Fruit fly (Drosophila melanogaster) whole organism, prepupa: Measurements from ENCODE around the gene CG34428.

Experiments
- CG3032 ChIP-seq: fragments of 200-800 bp; optimal IDR thresholded peaks from 2 replicates; lab custom pipeline; 2019; ENCODE audit warnings: missing biosample characterization, mild to moderate bottlenecking, missing genetic modification characterization, moderate library complexity
- CG34406 ChIP-seq: fragments of 200-800 bp; sonication (Bioruptor generic); optimal IDR thresholded peaks from 3 replicates; lab custom pipeline; 2016; ENCODE audit warnings: missing biosample characterization, missing genetic modification characterization
- CG6276 ChIP-seq: fragments of 200-800 bp; sonication (Bioruptor generic); optimal IDR thresholded peaks from 2 replicates; lab custom pipeline; 2017; ENCODE audit warnings: missing biosample characterization, mild to moderate bottlenecking, missing genetic modification characterization
- CG6792 ChIP-seq: fragments of 200-800 bp; sonication (Bioruptor generic); optimal IDR thresholded peaks from 3 replicates; lab custom pipeline; 2016; ENCODE audit warnings: missing biosample characterization, missing genetic modification characterization
- CG7368 ChIP-seq: fragments of 200-800 bp; sonication (Bioruptor generic); optimal IDR thresholded peaks from 3 replicates; lab custom pipeline; 2016; ENCODE audit warnings: missing biosample characterization, missing genetic modification characterization
- Ets96B ChIP-seq: fragments of 200-800 bp; optimal IDR thresholded peaks from 2 replicates; lab custom pipeline; 2019; ENCODE audit warnings: missing biosample characterization, mild to moderate bottlenecking, missing genetic modification characterization, moderate library complexity
- Lpt ChIP-seq: fragments of 200-800 bp; sonication (Bioruptor generic); optimal IDR thresholded peaks from 3 replicates; lab custom pipeline; 2016; ENCODE audit warnings: missing biosample characterization, missing genetic modification characterization
- fkh ChIP-seq: fragments of 200-800 bp; sonication (Bioruptor generic); optimal IDR thresholded peaks from 3 replicates; lab custom pipeline; 2017; ENCODE audit warnings: missing biosample characterization, mild to moderate bottlenecking, missing genetic modification characterization, moderate library complexity

Gene CG34428

DNA sequence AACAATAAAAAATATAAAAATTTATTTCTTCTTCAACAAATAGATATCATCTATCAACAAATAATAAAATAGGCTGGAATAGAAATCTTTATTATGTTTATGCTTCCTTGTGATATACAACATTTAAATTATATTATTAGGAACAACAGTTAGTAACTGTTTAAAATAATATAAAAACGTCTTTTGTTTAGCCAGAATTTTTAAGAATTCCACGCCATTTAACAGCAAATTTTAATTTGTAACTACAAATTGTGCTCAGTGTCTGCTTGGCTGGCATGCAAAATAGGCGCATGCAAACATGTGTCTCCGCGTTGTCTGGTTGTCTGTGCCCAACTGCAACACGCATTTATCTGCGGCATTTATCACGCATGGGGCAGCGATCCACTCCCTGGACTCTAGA is 47.8 kb downstream of the CG34428 start (continued):
- TF ChIP-seq CG7368: no peak
- peak; percentile 60 for TF ChIP-seq CG6276 (GFP tag; lab: Kevin White, UChicago)
- TF ChIP-seq CG34406 (GFP tag; lab: Kevin White, UChicago): peak; percentile 23
- TF ChIP-seq CG3032: peak; percentile 84
- peak; percentile 83 for TF ChIP-seq Ets96B (tag; lab: Kevin White, UChicago)
- TF ChIP-seq Lpt (GFP tag; lab: Kevin White, UChicago): peak; percentile 33
- TF ChIP-seq CG6792 (GFP tag; lab: Kevin White, UChicago): no peak
- TF ChIP-seq, all 60 proteins: peak for 36

DNA sequence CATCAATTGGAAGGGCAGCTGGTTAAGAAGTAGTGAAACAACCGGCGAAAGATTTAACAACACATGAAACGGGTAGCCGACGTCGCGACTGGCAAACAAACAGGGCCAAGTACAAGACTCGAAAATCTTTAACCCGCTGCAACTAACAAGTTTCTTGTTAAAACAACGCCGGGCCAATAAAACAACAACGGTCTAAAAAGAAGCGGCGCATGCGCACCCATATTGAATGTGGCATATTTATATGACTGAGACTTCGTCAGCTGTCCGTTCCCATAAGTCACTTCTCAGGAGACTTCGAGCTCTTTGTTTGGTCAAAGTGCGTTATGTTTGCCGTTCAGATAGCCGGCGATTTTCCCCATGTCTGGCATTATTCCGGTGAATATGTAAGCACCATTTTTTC is 49.9 kb downstream of the CG34428 start:
- TF ChIP-seq Ets96B (tag; lab: Kevin White, UChicago) (no peak), fkh (GFP tag; lab: Kevin White, UChicago) (peak; percentile 26)
- TF ChIP-seq, all 60 proteins: peak for 1
